Fruit fly (Drosophila melanogaster) whole organism, pupa: ENCODE results near the gene vnc.

Source experiments
- CG10348 ChIP-seq: fragments of 200-800 bp; sonication (Bioruptor generic); IDR thresholded peaks from 2 replicates; pipeline ENCODE4 v1.3.6; 2022; ENCODE audit warnings: missing biosample characterization, missing genetic modification characterization
- CG12605 ChIP-seq: fragments of 200-800 bp; sonication (Bioruptor generic); IDR thresholded peaks from 2 replicates; pipeline ENCODE4 v1.3.6; 2022; ENCODE audit warnings: missing biosample characterization, missing genetic modification characterization
- CG13204 ChIP-seq: fragments of 200-800 bp; sonication (Bioruptor generic); optimal IDR thresholded peaks from 2 replicates; lab custom pipeline; 2018; ENCODE audit warnings: missing biosample characterization, mild to moderate bottlenecking, missing genetic modification characterization, moderate library complexity
- CG14655 ChIP-seq: fragments of 200-800 bp; sonication (Bioruptor generic); optimal IDR thresholded peaks from 3 replicates; lab custom pipeline; 2017; ENCODE audit warnings: mild to moderate bottlenecking, missing biosample characterization, missing genetic modification reagents, missing genetic modification characterization
- CG15710 ChIP-seq: fragments of 200-800 bp; sonication (Bioruptor generic); optimal IDR thresholded peaks from 2 replicates; lab custom pipeline; 2018; ENCODE audit warnings: missing biosample characterization, mild to moderate bottlenecking, missing genetic modification characterization, moderate library complexity
- CG17806 ChIP-seq: fragments of 200-800 bp; sonication (Bioruptor generic); optimal IDR thresholded peaks from 2 replicates; lab custom pipeline; 2018; ENCODE audit warnings: missing biosample characterization, mild to moderate bottlenecking, missing genetic modification characterization, moderate library complexity
- CG32121 ChIP-seq: fragments of 200-800 bp; sonication (Bioruptor generic); IDR thresholded peaks from 2 replicates; pipeline ENCODE4 v1.3.6; 2022; ENCODE audit warnings: missing biosample characterization, missing genetic modification characterization
- CG34367 ChIP-seq: fragments of 200-800 bp; sonication (Bioruptor generic); optimal IDR thresholded peaks from 2 replicates; lab custom pipeline; 2018; ENCODE audit warnings: missing biosample characterization, mild to moderate bottlenecking, missing genetic modification characterization
- CG4496 ChIP-seq: fragments of 200-800 bp; sonication (Bioruptor generic); IDR thresholded peaks from 3 replicates; pipeline ENCODE4 v1.3.6; 2022; ENCODE audit warnings: missing biosample characterization, missing genetic modification characterization
- CG8159 ChIP-seq: fragments of 200-800 bp; sonication (Bioruptor generic); optimal IDR thresholded peaks from 3 replicates; lab custom pipeline; 2018; ENCODE audit warnings: missing biosample characterization, mild to moderate bottlenecking, missing genetic modification characterization, moderate library complexity
- CG8301 ChIP-seq: fragments of 200-800 bp; sonication (Bioruptor generic); optimal IDR thresholded peaks from 2 replicates; lab custom pipeline; 2018; ENCODE audit warnings: missing biosample characterization, mild to moderate bottlenecking, missing genetic modification characterization
- CG9948 ChIP-seq: fragments of 200-800 bp; sonication (Bioruptor generic); optimal IDR thresholded peaks from 2 replicates; lab custom pipeline; 2018; ENCODE audit warnings: missing biosample characterization, mild to moderate bottlenecking, missing genetic modification characterization, moderate library complexity
- D1 ChIP-seq: fragments of 200-800 bp; sonication (Bioruptor generic); optimal IDR thresholded peaks from 2 replicates; lab custom pipeline; 2018; ENCODE audit warnings: missing biosample characterization, mild to moderate bottlenecking, missing genetic modification characterization, moderate library complexity
- EcR ChIP-seq: fragments of 200-800 bp; sonication (Bioruptor generic); optimal IDR thresholded peaks from 3 replicates; lab custom pipeline; 2019; ENCODE audit warnings: missing biosample characterization, missing genetic modification characterization, mild to moderate bottlenecking, moderate library complexity, missing genetic modification reagents
- Ets98B ChIP-seq: fragments of 200-800 bp; sonication (Bioruptor generic); IDR thresholded peaks from 2 replicates; pipeline ENCODE4 v1.3.6; 2022; ENCODE audit warnings: missing biosample characterization, missing genetic modification characterization
- Pif1A ChIP-seq: fragments of 200-800 bp; sonication (Bioruptor generic); optimal IDR thresholded peaks from 3 replicates; lab custom pipeline; 2016; ENCODE audit warnings: missing biosample characterization, missing genetic modification characterization
- Pif1B ChIP-seq: fragments of 200-800 bp; sonication (Bioruptor generic); optimal IDR thresholded peaks from 3 replicates; lab custom pipeline; 2016; ENCODE audit warnings: missing biosample characterization, missing genetic modification characterization
- Snoo ChIP-seq: fragments of 200-800 bp; sonication (Bioruptor generic); optimal IDR thresholded peaks from 3 replicates; lab custom pipeline; 2017; ENCODE audit warnings: missing biosample characterization, mild to moderate bottlenecking, missing genetic modification characterization, inconsistent platforms
- fd96Ca ChIP-seq: fragments of 200-800 bp; sonication (Bioruptor generic); IDR thresholded peaks from 3 replicates; pipeline ENCODE4 v1.3.6; 2022; ENCODE audit warnings: missing biosample characterization, missing genetic modification characterization
- gl ChIP-seq: fragments of 200-800 bp; sonication (Bioruptor generic); optimal IDR thresholded peaks from 2 replicates; lab custom pipeline; 2018; ENCODE audit warnings: missing biosample characterization, mild to moderate bottlenecking, missing genetic modification characterization
- rn ChIP-seq: fragments of 200-800 bp; sonication (Bioruptor generic); IDR thresholded peaks from 2 replicates; pipeline ENCODE4 v1.3.6; 2022; ENCODE audit warnings: missing biosample characterization, missing genetic modification characterization

The vnc gene

dm6 chr3L:9972007-9972856, at the start of gene vnc, which contains the start of the genes CG6674 and CG42455:
Gene vnc, plus strand, starts transcription at chr3L:9972312.
Gene CG6674, minus strand, starts transcription at chr3L:9972054.
Gene CG42455, plus strand, starts transcription at chr3L:9972312.
- no peak for TF ChIP-seq Ets98B (GFP tag; lab: Robert Waterston, UW)
- no peak for TF ChIP-seq fd96Ca (GFP tag; lab: Robert Waterston, UW)
- TF ChIP-seq rn: no peak
- no peak for TF ChIP-seq gl (tag; lab: Kevin White, UChicago)
- TF ChIP-seq Pif1B (GFP tag; lab: Kevin White, UChicago): peak; percentile 10
- TF ChIP-seq CG8301 (tag; lab: Kevin White, UChicago): no peak
- no peak for TF ChIP-seq CG13204
- TF ChIP-seq CG12605 (GFP tag; lab: Robert Waterston, UW): no peak
- no peak for TF ChIP-seq EcR (GFP tag; lab: Kevin White, UChicago)
- no peak for TF ChIP-seq CG32121 (GFP tag; lab: Robert Waterston, UW)
- no peak for TF ChIP-seq CG17806 (tag; lab: Kevin White, UChicago)
- no peak for TF ChIP-seq CG10348 (GFP tag; lab: Robert Waterston, UW)
- TF ChIP-seq CG4496 (GFP tag; lab: Robert Waterston, UW): peak; percentile 22; the same call in 1 of the 3 replicates
- no peak for TF ChIP-seq CG8159
- peak; percentile 21 for TF ChIP-seq CG34367 (tag; lab: Kevin White, UChicago)
- TF ChIP-seq Snoo (tag; lab: Kevin White, UChicago): no peak
- no peak for TF ChIP-seq D1 (tag; lab: Kevin White, UChicago)
- no peak for TF ChIP-seq CG14655 (GFP tag; lab: Kevin White, UChicago)
- no peak for TF ChIP-seq CG9948
- TF ChIP-seq Pif1A (GFP tag; lab: Kevin White, UChicago): peak; percentile 41
- no peak for TF ChIP-seq CG15710 (tag; lab: Kevin White, UChicago)

DNA sequence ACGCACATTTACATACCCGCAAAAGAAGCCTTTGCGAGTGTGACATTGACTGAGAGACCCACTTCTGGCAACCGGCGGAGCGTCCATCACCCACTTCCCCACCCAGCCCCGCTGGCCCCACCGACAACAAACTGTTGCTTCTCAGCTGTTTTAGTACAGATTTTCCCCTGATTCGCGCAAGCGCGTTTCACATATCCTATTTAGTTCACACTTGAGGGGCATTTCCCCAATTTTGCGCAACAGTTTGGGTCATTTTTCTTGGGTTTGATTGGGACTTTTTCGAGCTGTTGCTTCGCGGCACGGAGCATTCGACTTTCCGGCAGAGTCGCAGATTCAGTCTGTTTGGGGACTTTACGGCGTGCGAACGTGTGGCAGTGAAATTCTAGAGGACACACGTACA, 44.9 kb upstream of the vnc start:
- TF ChIP-seq rn (no peak), Ets98B (GFP tag; lab: Robert Waterston, UW) (no peak), CG12605 (GFP tag; lab: Robert Waterston, UW) (peak; percentile 94), D1 (tag; lab: Kevin White, UChicago) (no peak), CG17806 (tag; lab: Kevin White, UChicago) (no peak), Snoo (tag; lab: Kevin White, UChicago) (no peak), CG13204 (no peak), CG8301 (tag; lab: Kevin White, UChicago) (no peak)

- no peak for TF ChIP-seq Pif1A (GFP tag; lab: Kevin White, UChicago)
- TF ChIP-seq CG13204: no peak
- TF ChIP-seq EcR (GFP tag; lab: Kevin White, UChicago): peak; percentile 57
- peak; percentile 36 for TF ChIP-seq CG8159
- TF ChIP-seq, all 21 proteins: peak for 2
Measured at dm6 chr3L:9968267-9968721, 3.8 kb upstream of the vnc start, which contains the start of the genes CG6685 and Dronc. Gene CG6685, minus strand, starts transcription at chr3L:9968317. Gene Dronc, plus strand, starts transcription at chr3L:9968479.

DNA sequence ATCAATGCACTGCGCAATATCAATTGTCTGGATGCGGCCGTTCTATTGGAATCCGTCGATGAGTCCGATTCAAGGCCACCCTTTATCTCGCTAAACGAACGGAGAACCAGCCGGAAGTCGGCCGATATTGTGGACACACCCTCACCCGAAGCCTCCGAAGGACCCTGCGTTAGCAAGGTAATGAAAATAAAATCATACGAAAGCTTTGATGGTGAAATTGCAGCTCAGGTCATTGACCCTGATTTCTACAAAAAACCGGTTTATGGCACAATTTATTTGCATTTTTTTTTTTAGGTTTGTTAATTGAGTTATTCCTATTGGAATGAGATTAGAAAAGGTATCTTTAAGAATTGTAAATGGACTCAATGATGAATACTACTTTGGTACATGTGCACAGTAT, 3.0 kb upstream of the vnc start:
- TF ChIP-seq EcR (GFP tag; lab: Kevin White, UChicago): peak; percentile 91
- no peak for TF ChIP-seq gl (tag; lab: Kevin White, UChicago)
- no peak for TF ChIP-seq rn

dm6 chr3L:9974172-9974896, 2.2 kb downstream of the vnc start, which contains the start of gene dpr6:
Gene dpr6, plus strand, starts transcription at chr3L:9974651.
- TF ChIP-seq CG8301 (tag; lab: Kevin White, UChicago) (no peak), fd96Ca (GFP tag; lab: Robert Waterston, UW) (no peak), CG8159 (no peak), rn (no peak), CG14655 (GFP tag; lab: Kevin White, UChicago) (no peak), CG4496 (GFP tag; lab: Robert Waterston, UW) (no peak), Pif1A (GFP tag; lab: Kevin White, UChicago) (no peak), CG10348 (GFP tag; lab: Robert Waterston, UW) (no peak), CG17806 (tag; lab: Kevin White, UChicago) (no peak), D1 (tag; lab: Kevin White, UChicago) (no peak), CG13204 (no peak), CG12605 (GFP tag; lab: Robert Waterston, UW) (no peak), gl (tag; lab: Kevin White, UChicago) (no peak), CG32121 (GFP tag; lab: Robert Waterston, UW) (no peak), CG9948 (no peak), CG15710 (tag; lab: Kevin White, UChicago) (no peak), Pif1B (GFP tag; lab: Kevin White, UChicago) (no peak), EcR (GFP tag; lab: Kevin White, UChicago) (no peak), Ets98B (GFP tag; lab: Robert Waterston, UW) (no peak), Snoo (tag; lab: Kevin White, UChicago) (no peak)
